Worm (Caenorhabditis elegans) whole organism, L4 larva: ENCODE results near the gene nhr-16.

Experiments
- Y48G9A.11 ChIP-seq: fragments of 200-800 bp; sonication (Bioruptor generic); IDR thresholded peaks from 2 replicates; pipeline ENCODE4 v1.3.6; 2022; ENCODE audit warnings: missing genetic modification reagents, missing genetic modification characterization, missing compliant biosample characterization
- Y75B8A.6 ChIP-seq: fragments of 200-800 bp; sonication (Bioruptor generic); IDR thresholded peaks from 2 replicates; pipeline ENCODE4 v1.3.6; 2022; ENCODE audit warnings: missing genetic modification reagents, missing genetic modification characterization, missing compliant biosample characterization
- ZK337.2 ChIP-seq: fragments of 200-800 bp; sonication (Bioruptor generic); IDR thresholded peaks from 2 replicates; pipeline ENCODE4 v1.3.6; 2022; ENCODE audit warnings: missing genetic modification reagents, missing genetic modification characterization, missing compliant biosample characterization
- aha-1 ChIP-seq: fragments of 150-350 bp; peaks from one replicate; lab custom pipeline; 2014; ENCODE audit warnings: missing biosample characterization, missing genetic modification characterization
- aly-2 ChIP-seq: sonication (generic microtip); optimal IDR thresholded peaks from 2 replicates; lab custom pipeline; 2018; ENCODE audit warnings: missing biosample characterization, missing genetic modification characterization
- ama-1 ChIP-seq: fragments of 150-350 bp; optimal IDR thresholded peaks from 2 replicates; lab custom pipeline; 2014; ENCODE audit warnings: inconsistent platforms, mixed read lengths
- ceh-28 ChIP-seq: fragments of 150-350 bp; optimal IDR thresholded peaks from 2 replicates; lab custom pipeline; 2014; ENCODE audit warnings: missing biosample characterization, missing genetic modification reagents, missing genetic modification characterization
- ceh-44 ChIP-seq: fragments of 200-800 bp; sonication (Bioruptor generic); IDR thresholded peaks from 2 replicates; pipeline ENCODE4 v1.3.6; 2022; ENCODE audit warnings: missing genetic modification reagents, missing genetic modification characterization, missing compliant biosample characterization
- ceh-62 ChIP-seq: sonication (generic microtip); optimal IDR thresholded peaks from 2 replicates; lab custom pipeline; 2017; ENCODE audit warnings: missing biosample characterization, missing genetic modification characterization
- ctbp-1 ChIP-seq: fragments of 200-800 bp; sonication (Bioruptor generic); IDR thresholded peaks from 2 replicates; pipeline ENCODE4 v1.3.6; 2022; ENCODE audit warnings: missing genetic modification reagents, missing genetic modification characterization, missing compliant biosample characterization
- dmd-6 ChIP-seq: fragments of 200-800 bp; sonication (Bioruptor generic); IDR thresholded peaks from 2 replicates; pipeline ENCODE4 v1.3.6; 2022; ENCODE audit warnings: missing genetic modification reagents, missing genetic modification characterization, missing compliant biosample characterization
- dpl-1 ChIP-seq: fragments of 150-350 bp; optimal IDR thresholded peaks from 2 replicates; lab custom pipeline; 2014; ENCODE audit warnings: missing biosample characterization, missing genetic modification reagents, missing genetic modification characterization
- egl-27 ChIP-seq: sonication (generic microtip); optimal IDR thresholded peaks from 3 replicates; lab custom pipeline; 2017; ENCODE audit warnings: missing biosample characterization, missing genetic modification reagents, missing genetic modification characterization
- gei-8 ChIP-seq: fragments of 200-800 bp; sonication (Bioruptor generic); optimal IDR thresholded peaks from 2 replicates; lab custom pipeline; 2018; ENCODE audit warnings: mild to moderate bottlenecking, missing genetic modification characterization, missing compliant biosample characterization
- hlh-30 ChIP-seq: sonication (generic microtip); optimal IDR thresholded peaks from 2 replicates; lab custom pipeline; 2017; ENCODE audit warnings: antibody characterized with exemption, mild to moderate bottlenecking, missing genetic modification characterization, missing compliant biosample characterization; ENCODE audit not compliant: insufficient read depth
- hmg-1.1 ChIP-seq: fragments of 200-800 bp; sonication (Bioruptor generic); IDR thresholded peaks from 2 replicates; pipeline ENCODE4 v1.3.6; 2022; ENCODE audit warnings: missing genetic modification reagents, missing genetic modification characterization, missing compliant biosample characterization
- lin-15B ChIP-seq: fragments of 150-350 bp; sonication (generic microtip); optimal IDR thresholded peaks from 3 replicates; lab custom pipeline; 2014; ENCODE audit warnings: missing biosample characterization, missing genetic modification characterization
- lsy-2 ChIP-seq, 2 experiments: fragments of 150-350 bp in 1 of 2; sonication (generic microtip) in 1 of 2; optimal IDR thresholded peaks; 2 replicates each; lab custom pipeline; 2014 to 2017; ENCODE audit warnings: missing biosample characterization in 2 of 2, missing genetic modification characterization in 2 of 2
- mdl-1 ChIP-seq, 2 experiments: fragments of 150-350 bp in 1 of 2; sonication (generic microtip) in 1 of 2; optimal IDR thresholded peaks; 2 replicates each; lab custom pipeline; 2014 to 2017; ENCODE audit warnings: missing biosample characterization in 2 of 2, missing genetic modification characterization in 2 of 2
- mdt-29 ChIP-seq: fragments of 200-800 bp; sonication (Bioruptor generic); IDR thresholded peaks from 2 replicates; pipeline ENCODE4 v1.3.6; 2022; ENCODE audit warnings: missing genetic modification reagents, missing genetic modification characterization, missing compliant biosample characterization
- mes-2 ChIP-seq: sonication (generic microtip); optimal IDR thresholded peaks from 2 replicates; lab custom pipeline; 2016; ENCODE audit warnings: missing genotype, mild to moderate bottlenecking, missing genetic modification characterization, missing compliant biosample characterization; ENCODE audit not compliant: poor library complexity, severe bottlenecking
- mxl-2 ChIP-seq: fragments of 200-800 bp; sonication (Bioruptor generic); conservative IDR thresholded peaks from 2 replicates; pipeline ENCODE4 v1.3.6; 2022; ENCODE audit warnings: missing genetic modification reagents, missing genetic modification characterization, missing compliant biosample characterization
- mxl-3 ChIP-seq: fragments of 200-800 bp; sonication (Bioruptor generic); optimal IDR thresholded peaks from 2 replicates; lab custom pipeline; 2018; ENCODE audit warnings: mild to moderate bottlenecking, missing genetic modification characterization, missing compliant biosample characterization
- nhr-11 ChIP-seq: fragments of 150-350 bp; optimal IDR thresholded peaks from 2 replicates; lab custom pipeline; 2014; ENCODE audit warnings: missing biosample characterization, missing genetic modification characterization
- nhr-111 ChIP-seq: fragments of 200-800 bp; sonication (Bioruptor generic); optimal IDR thresholded peaks from 2 replicates; lab custom pipeline; 2018; ENCODE audit warnings: mild to moderate bottlenecking, missing genetic modification characterization, missing compliant biosample characterization
- nhr-28 ChIP-seq: fragments of 150-350 bp; optimal IDR thresholded peaks from 2 replicates; lab custom pipeline; 2014; ENCODE audit warnings: missing biosample characterization, missing genetic modification characterization
- nhr-41 ChIP-seq: fragments of 200-800 bp; sonication (Bioruptor generic); IDR thresholded peaks from 2 replicates; pipeline ENCODE4 v1.3.6; 2022; ENCODE audit warnings: missing genetic modification reagents, missing genetic modification characterization, missing compliant biosample characterization
- nhr-42 ChIP-seq: fragments of 200-800 bp; sonication (Bioruptor generic); IDR thresholded peaks from 2 replicates; pipeline ENCODE4 v1.3.6; 2022; ENCODE audit warnings: missing genetic modification characterization, missing compliant biosample characterization
- nhr-6 ChIP-seq: fragments of 150-350 bp; optimal IDR thresholded peaks from 2 replicates; lab custom pipeline; 2014; ENCODE audit warnings: missing biosample characterization, missing genetic modification characterization
- nhr-77 ChIP-seq: fragments of 150-350 bp; optimal IDR thresholded peaks from 2 replicates; lab custom pipeline; 2014; ENCODE audit warnings: missing biosample characterization, missing genetic modification characterization
- pha-4 ChIP-seq, 2 experiments: fragments of 150-350 bp in 1 of 2; fragments of 200-800 bp in 1 of 2; sonication (Bioruptor generic) in 1 of 2; IDR thresholded peaks in 1 of 2; optimal IDR thresholded peaks in 1 of 2; 2 replicates each; pipeline versions ENCODE4 v1.3.6 to Lab custom; 2014 to 2022; ENCODE audit warnings: missing genetic modification characterization in 2 of 2, missing genetic modification reagents in 2 of 2, missing biosample characterization in 1 of 2, missing compliant biosample characterization in 1 of 2
- rbr-2 ChIP-seq: sonication (generic microtip); optimal IDR thresholded peaks from 2 replicates; lab custom pipeline; 2016; ENCODE audit warnings: missing genotype, missing genetic modification characterization, missing compliant biosample characterization
- saeg-2 ChIP-seq: fragments of 200-800 bp; sonication (Bioruptor generic); IDR thresholded peaks from 2 replicates; pipeline ENCODE4 v1.3.6; 2022; ENCODE audit warnings: missing genetic modification reagents, missing genetic modification characterization, missing compliant biosample characterization
- sdz-12 ChIP-seq: fragments of 200-800 bp; sonication (Bioruptor generic); optimal IDR thresholded peaks from 2 replicates; lab custom pipeline; 2018; ENCODE audit warnings: mild to moderate bottlenecking, missing genetic modification characterization, missing compliant biosample characterization
- spr-1 ChIP-seq: sonication (generic microtip); optimal IDR thresholded peaks from 2 replicates; lab custom pipeline; 2016; ENCODE audit warnings: mild to moderate bottlenecking, missing genetic modification characterization, missing compliant biosample characterization
- tra-1 ChIP-seq: fragments of 200-800 bp; sonication (Bioruptor generic); IDR thresholded peaks from 2 replicates; pipeline ENCODE4 v1.3.6; 2022; ENCODE audit warnings: missing genetic modification reagents, missing genetic modification characterization, missing compliant biosample characterization
- unc-62 ChIP-seq, 3 experiments: fragments of 150-350 bp in 1 of 3; sonication (generic microtip); optimal IDR thresholded peaks in 2 of 3; peaks in 1 of 3; 1 replicate in 1 of 3; 2 replicates in 2 of 3; lab custom pipeline; 2014 to 2017; ENCODE audit warnings: missing biosample characterization in 3 of 3, missing genetic modification characterization in 3 of 3, missing genetic modification reagents in 3 of 3, missing genotype in 1 of 3
- vab-7 ChIP-seq: fragments of 200-800 bp; sonication (Bioruptor generic); IDR thresholded peaks from 2 replicates; pipeline ENCODE4 v1.3.6; 2022; ENCODE audit warnings: missing genetic modification reagents, missing genetic modification characterization, missing compliant biosample characterization
- zag-1 ChIP-seq: fragments of 150-350 bp; optimal IDR thresholded peaks from 2 replicates; lab custom pipeline; 2014; ENCODE audit warnings: missing biosample characterization, missing genetic modification characterization
- zfp-2 ChIP-seq: sonication (generic microtip); optimal IDR thresholded peaks from 2 replicates; lab custom pipeline; 2016; ENCODE audit warnings: mild to moderate bottlenecking, missing genetic modification characterization, missing compliant biosample characterization
- zfp-3 ChIP-seq: fragments of 200-800 bp; sonication (Bioruptor generic); conservative IDR thresholded peaks from 2 replicates; pipeline ENCODE4 v1.3.6; 2022; ENCODE audit warnings: missing genetic modification reagents, missing genetic modification characterization, missing compliant biosample characterization

Gene nhr-16

DNA sequence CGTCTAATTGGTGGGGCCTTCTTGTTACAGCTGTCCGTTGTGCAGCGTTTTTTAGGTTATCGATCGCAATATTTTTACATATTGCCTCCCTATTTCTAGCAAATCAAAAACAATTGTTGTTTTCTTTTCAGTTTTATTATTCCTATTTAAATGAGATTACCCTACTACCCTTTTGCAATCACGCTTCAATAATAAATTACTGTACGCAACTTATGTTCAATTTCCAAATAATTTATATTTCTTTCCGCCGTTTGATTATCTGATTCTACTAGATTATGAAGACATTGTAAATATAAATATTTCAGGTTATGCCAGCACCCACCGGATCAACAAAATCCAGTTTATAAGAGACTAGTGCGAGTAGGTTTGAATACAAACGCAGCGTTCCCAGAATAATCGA lies 33.2 kb upstream of the nhr-16 start, which contains the start of gene ZK430.5:
ZK430.5 (plus strand) TSS at position 301 of the 400 bp plus-strand sequence.
- no peak for TF ChIP-seq zfp-3
- no peak for TF ChIP-seq mes-2 (tag; lab: Kevin White, UChicago)
- no peak for TF ChIP-seq nhr-42
- TF ChIP-seq aly-2 = no peak
- TF ChIP-seq mxl-2 = no peak
- TF ChIP-seq ZK337.2 = no peak
- no peak for TF ChIP-seq sdz-12 (GFP tag; lab: Kevin White, UChicago)
- TF ChIP-seq aha-1 (tag; lab: Kevin White, UChicago) = peak; percentile 87
- TF ChIP-seq ceh-44 (GFP tag; lab: Robert Waterston, UW) = no peak
- peak in 1 of 2 experiments; percentile 17 for TF ChIP-seq unc-62 (GFP tag; optimal IDR thresholded peaks at IDR 0.05 in 1 of 2; lab: Kevin White, UChicago)
- no peak for TF ChIP-seq unc-62 (tag; optimal IDR thresholded peaks at IDR 0.05; lab: Kevin White, UChicago)
- TF ChIP-seq egl-27 = no peak

- TF ChIP-seq Y75B8A.6 (GFP tag; lab: Robert Waterston, UW) (no peak), nhr-41 (no peak)
These were observed 29.0 kb upstream of the nhr-16 start for ce11 chrII:4409650-4410049.

- TF ChIP-seq nhr-77 = no peak
- TF ChIP-seq lin-15B (tag; lab: Kevin White, UChicago) = no peak
- no peak for TF ChIP-seq vab-7 (GFP tag; lab: Robert Waterston, UW)
- no peak for TF ChIP-seq zfp-2 (tag; lab: Kevin White, UChicago)
- no peak for TF ChIP-seq lsy-2 (tag; optimal IDR thresholded peaks at IDR 0.05; lab: Kevin White, UChicago)
- no peak for TF ChIP-seq dpl-1
- TF ChIP-seq zag-1 = no peak
- TF ChIP-seq nhr-11 (tag; lab: Kevin White, UChicago) = no peak
- TF ChIP-seq ctbp-1 = no peak
- TF ChIP-seq pha-4 (GFP tag; IDR thresholded peaks at IDR 0.05; lab: Robert Waterston, UW) = no peak
- TF ChIP-seq pha-4 (tag; optimal IDR thresholded peaks at IDR 0.05; lab: Kevin White, UChicago) = no peak
- no peak for TF ChIP-seq spr-1 (tag; lab: Kevin White, UChicago)
These were observed 21.3 kb upstream of the nhr-16 start, which contains the start of gene sod-5 for ce11 chrII:4417333-4417732. TSS of gene sod-5 (plus strand) at chrII:4417633.

DNA sequence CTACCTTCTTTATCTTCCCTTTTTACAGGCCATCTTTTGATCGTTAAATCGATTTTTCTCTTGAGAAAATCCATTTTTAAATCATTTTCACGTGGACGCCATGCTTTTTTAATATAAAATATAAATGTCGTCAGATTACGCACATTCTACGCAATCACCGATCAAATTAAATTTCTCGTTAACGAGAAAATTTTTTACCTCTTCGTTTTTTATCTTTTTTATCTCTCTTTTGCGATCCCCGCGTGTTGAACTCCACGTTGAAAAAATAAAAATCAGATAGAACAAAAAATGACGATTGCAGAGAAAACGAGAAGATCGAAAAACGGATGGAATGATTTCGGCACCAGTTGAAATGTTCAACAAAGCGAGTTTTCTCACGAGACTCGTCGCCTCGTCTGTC lies 18.6 kb upstream of the nhr-16 start, which contains the start of gene bpnt-1:
bpnt-1 (plus strand) TSS at position 301 of the 400 bp plus-strand sequence.
- TF ChIP-seq saeg-2 (GFP tag; lab: Robert Waterston, UW) (no peak), nhr-28 (peak; percentile 12), hlh-30 (tag; lab: Kevin White, UChicago) (peak; percentile 39), zfp-2 (tag; lab: Kevin White, UChicago) (no peak), tra-1 (GFP tag; lab: Robert Waterston, UW) (no peak), egl-27 (no peak), nhr-77 (no peak), mxl-3 (GFP tag; lab: Kevin White, UChicago) (peak; percentile 13), Y75B8A.6 (GFP tag; lab: Robert Waterston, UW) (no peak), mdl-1 (tag; optimal IDR thresholded peaks at IDR 0.05; lab: Kevin White, UChicago) (peak in 1 of 2 experiments; percentile 19), dmd-6 (GFP tag; lab: Robert Waterston, UW) (no peak), zfp-3 (no peak), ctbp-1 (no peak)

DNA sequence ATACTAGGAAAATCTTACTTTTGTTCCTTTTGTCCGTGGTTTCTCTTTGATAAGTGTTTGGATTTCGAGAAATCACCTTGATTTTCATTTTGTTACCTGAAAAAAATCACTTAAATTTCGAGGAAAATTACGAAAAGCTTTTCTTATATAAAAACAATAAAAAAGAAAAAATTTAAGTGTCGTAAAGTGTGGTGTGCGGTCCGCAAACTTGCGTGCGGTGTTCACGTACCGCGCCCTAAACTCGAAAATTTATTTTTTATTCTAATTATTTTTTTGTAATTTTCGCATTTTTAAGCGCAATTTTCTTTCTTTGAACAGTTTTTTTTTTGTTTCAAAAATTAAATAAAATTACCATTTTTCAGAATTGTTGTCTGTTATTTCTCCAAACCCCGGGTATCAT lies 13.8 kb upstream of the nhr-16 start, which contains the start of the genes dcaf-13 and toe-1:
dcaf-13 (minus strand) TSS at position 96 of the 400 bp plus-strand sequence.
toe-1 (plus strand) TSS at position 361 of the 400 bp plus-strand sequence.
- TF ChIP-seq dmd-6 (GFP tag; lab: Robert Waterston, UW) (no peak), nhr-28 (no peak), nhr-6 (tag; lab: Kevin White, UChicago) (no peak), rbr-2 (no peak), hmg-1.1 (0 out of 2 replicates have a peak, but pooled peaks have one; percentile 11), hlh-30 (tag; lab: Kevin White, UChicago) (no peak), ceh-28 (no peak), pha-4 (GFP tag; IDR thresholded peaks at IDR 0.05; lab: Robert Waterston, UW) (no peak), pha-4 (tag; optimal IDR thresholded peaks at IDR 0.05; lab: Kevin White, UChicago) (no peak), mdt-29 (no peak), gei-8 (GFP tag; lab: Kevin White, UChicago) (no peak), lsy-2 (tag; optimal IDR thresholded peaks at IDR 0.05; lab: Kevin White, UChicago) (peak in 1 of 2 experiments; percentile 39), egl-27 (no peak), nhr-111 (GFP tag; lab: Kevin White, UChicago) (no peak), ama-1 (lab: Kevin White, UChicago) (no peak), ceh-62 (tag; lab: Kevin White, UChicago) (no peak), Y48G9A.11 (GFP tag; lab: Robert Waterston, UW) (no peak), mes-2 (tag; lab: Kevin White, UChicago) (peak; percentile 34)
- TF ChIP-seq, all 104 proteins: peak for 3
